Worm (Caenorhabditis elegans): ENCODE measurements around the gene T09F3.7.

T09F3.7 gene

DNA sequence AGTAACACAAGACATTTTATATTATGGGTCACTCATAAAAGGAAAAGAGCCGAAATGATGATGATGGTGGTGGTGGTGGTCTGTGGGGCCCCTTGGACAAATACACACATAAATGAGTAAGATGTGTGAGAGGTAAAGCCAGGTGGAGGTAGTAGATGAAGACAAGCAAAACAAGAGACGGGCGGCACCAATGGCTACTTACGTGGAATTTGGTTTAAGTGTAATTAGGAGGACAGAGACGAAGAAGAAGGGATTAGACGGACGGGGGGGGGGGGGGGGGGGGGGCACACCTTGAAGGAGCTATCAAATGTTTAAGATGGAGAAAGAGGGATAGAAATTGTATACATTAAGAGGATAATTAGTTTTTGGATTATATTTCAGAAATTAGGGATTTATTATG is 16.2 kb upstream of the T09F3.7 start:
- no peak for TF ChIP-seq nhr-27 (tag; optimal IDR thresholded peaks at IDR 0.05)
- TF ChIP-seq ceh-27 (GFP tag; optimal IDR thresholded peaks at IDR 0.05), result no peak
- TF ChIP-seq T26A5.8 (tag; optimal IDR thresholded peaks at IDR 0.05), result no peak
- TF ChIP-seq die-1 (tag; optimal IDR thresholded peaks at IDR 0.05), result no peak
- no peak for TF ChIP-seq F22D6.2 (tag; optimal IDR thresholded peaks at IDR 0.05)
- no peak for TF ChIP-seq madf-6 (GFP tag; IDR thresholded peaks at IDR 0.05)
- no peak for TF ChIP-seq egrh-3 (GFP tag; IDR thresholded peaks at IDR 0.05)
- no peak for TF ChIP-seq zfh-2 (GFP tag; conservative IDR thresholded peaks at IDR 0.05)

DNA sequence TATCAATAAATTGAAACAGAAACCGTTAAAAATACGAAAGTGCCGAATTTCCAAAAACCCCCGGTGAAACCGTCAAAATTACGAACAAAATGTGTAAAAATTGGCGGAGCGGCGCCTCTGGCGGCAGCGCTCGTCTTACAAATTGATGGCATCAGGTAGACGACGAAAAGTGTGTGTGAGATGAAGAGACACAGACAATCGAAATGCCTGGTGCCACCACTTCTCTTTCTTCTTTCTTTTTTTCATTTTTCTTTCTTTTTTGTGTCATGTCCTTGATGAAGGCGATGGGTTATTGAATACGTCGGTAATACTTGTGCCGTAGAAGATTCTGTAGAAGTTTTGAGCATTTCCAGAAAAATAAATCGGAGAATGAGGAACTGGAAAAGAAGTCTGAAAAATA is 13.1 kb upstream of the T09F3.7 start:
- no peak for TF ChIP-seq ztf-6 (GFP tag; IDR thresholded peaks at IDR 0.05)
- TF ChIP-seq hmg-1.2 (GFP tag; IDR thresholded peaks at IDR 0.05), result peak; percentile 62

DNA sequence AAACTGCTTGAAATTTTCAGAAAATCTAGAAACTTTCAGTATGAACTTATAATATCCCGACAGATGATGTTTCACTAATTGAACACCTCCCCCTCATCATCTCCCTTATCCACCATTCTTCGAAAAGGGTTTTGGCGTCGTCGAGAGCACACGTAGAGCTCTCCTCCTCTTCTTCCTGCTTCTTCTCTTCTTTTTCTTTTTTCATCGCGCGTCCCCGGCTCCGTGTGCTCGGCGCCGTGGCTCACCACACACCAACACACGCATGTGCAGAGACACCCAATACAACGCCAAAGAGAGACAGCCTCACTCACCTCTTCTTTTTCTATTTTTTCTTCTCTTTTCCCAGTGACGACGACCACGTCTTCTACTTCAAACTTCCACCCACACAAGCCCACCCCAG is 11.4 kb upstream of the T09F3.7 start:
- TF ChIP-seq zim-3 (tag; optimal IDR thresholded peaks at IDR 0.05) (no peak), dox-1 (GFP tag; IDR thresholded peaks at IDR 0.05) (no peak), zfh-2 (GFP tag; conservative IDR thresholded peaks at IDR 0.05) (peak; percentile 53; the same call in 1 of the 2 replicates), Y67H2A.10 (GFP tag; conservative IDR thresholded peaks at IDR 0.05) (no peak), unc-62 (GFP tag; optimal IDR thresholded peaks at IDR 0.05) (no peak), F49E8.2 (tag; optimal IDR thresholded peaks at IDR 0.05; ENCODE audit: insufficient read depth) (no peak), F10E7.11 (tag; optimal IDR thresholded peaks at IDR 0.05) (no peak), egrh-3 (GFP tag; IDR thresholded peaks at IDR 0.05) (0 out of 2 replicates have a peak, but pooled peaks have one; percentile 30)

DNA sequence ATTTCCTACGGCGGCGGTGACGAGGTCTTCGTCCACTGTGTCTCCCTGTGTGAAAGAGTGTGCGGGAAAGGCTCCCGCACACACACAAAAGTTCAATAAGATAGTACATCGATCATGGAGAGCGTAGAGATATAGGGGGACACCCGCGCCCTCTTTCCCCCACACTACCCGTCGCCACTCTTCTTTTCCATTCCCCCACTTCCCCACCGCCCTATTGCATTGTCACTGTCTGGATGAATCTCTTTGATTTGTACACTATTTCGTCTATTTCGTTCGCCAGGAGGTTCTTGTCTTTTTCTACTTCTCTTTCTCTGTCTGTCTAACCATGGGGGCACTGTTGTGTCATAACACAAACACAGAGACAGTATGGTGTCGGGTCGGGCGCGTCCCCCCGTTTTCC is 8.7 kb upstream of the T09F3.7 start:
- TF ChIP-seq F49E8.2 (tag; optimal IDR thresholded peaks at IDR 0.05; ENCODE audit: insufficient read depth) (no peak), hsf-1 (GFP tag; IDR thresholded peaks at IDR 0.05) (0 out of 2 replicates have a peak, but pooled peaks have one; percentile 39), cebp-1 (GFP tag; IDR thresholded peaks at IDR 0.05) (peak; percentile 31; the same call in 1 of the 2 replicates), cebp-1 (tag; optimal IDR thresholded peaks at IDR 0.05) (peak; percentile 67), nhr-80 (tag; optimal IDR thresholded peaks at IDR 0.05) (peak; percentile 70), mcd-1 (GFP tag; IDR thresholded peaks at IDR 0.05) (peak; percentile 51; the same call in 1 of the 2 replicates), pbrm-1 (GFP tag; IDR thresholded peaks at IDR 0.05) (0 out of 2 replicates have a peak, but pooled peaks have one; percentile 11), hlh-12 (tag; optimal IDR thresholded peaks at IDR 0.05) (no peak), dox-1 (GFP tag; IDR thresholded peaks at IDR 0.05) (peak; percentile 73), ZK185.1 (tag; optimal IDR thresholded peaks at IDR 0.05; ENCODE audit: poor library complexity, severe bottlenecking) (peak; percentile 11), tbx-9 (tag; optimal IDR thresholded peaks at IDR 0.05; ENCODE audit: borderline replicate concordance) (no peak), let-526 (GFP tag; IDR thresholded peaks at IDR 0.05) (0 out of 2 replicates have a peak, but pooled peaks have one; percentile 45), ceh-100 (GFP tag; IDR thresholded peaks at IDR 0.05) (no peak), ceh-27 (GFP tag; optimal IDR thresholded peaks at IDR 0.05) (peak; percentile 18), ccch-3 (GFP tag; optimal IDR thresholded peaks at IDR 0.05) (no peak), lsy-27 (tag; optimal IDR thresholded peaks at IDR 0.05; ENCODE audit: borderline replicate concordance, insufficient read depth) (no peak), unc-130 (GFP tag; optimal IDR thresholded peaks at IDR 0.05) (no peak), lin-40 (tag; optimal IDR thresholded peaks at IDR 0.05) (peak; percentile 30), attf-5 (GFP tag; optimal IDR thresholded peaks at IDR 0.05) (peak; percentile 26), F39B2.1 (GFP tag; IDR thresholded peaks at IDR 0.05) (no peak), ets-4 (GFP tag; optimal IDR thresholded peaks at IDR 0.05) (no peak), tbp1 (GFP tag; optimal IDR thresholded peaks at IDR 0.05) (peak; percentile 6), gei-17 (GFP tag; optimal IDR thresholded peaks at IDR 0.05) (peak; percentile 8), ztf-26 (tag; optimal IDR thresholded peaks at IDR 0.05) (peak; percentile 1), K11D2.4 (GFP tag; IDR thresholded peaks at IDR 0.05) (peak; percentile 41; the same call in 1 of the 2 replicates), egrh-3 (GFP tag; IDR thresholded peaks at IDR 0.05) (peak; percentile 65; the same call in 1 of the 2 replicates), tlf-1 (GFP tag; optimal IDR thresholded peaks at IDR 0.05) (no peak), zfh-2 (GFP tag; conservative IDR thresholded peaks at IDR 0.05) (peak; percentile 81), sptf-2 (GFP tag; optimal IDR thresholded peaks at IDR 0.05) (no peak), Y56A3A.18 (GFP tag; IDR thresholded peaks at IDR 0.05) (peak; percentile 64; the same call in 1 of the 2 replicates), hmg-1.2 (GFP tag; IDR thresholded peaks at IDR 0.05) (peak; percentile 65; the same call in 1 of the 2 replicates), lin-54 (GFP tag; optimal IDR thresholded peaks at IDR 0.05) (peak; percentile 20), ztf-6 (GFP tag; IDR thresholded peaks at IDR 0.05) (no peak)

Measured in whole organism, young adult.